Worm (Caenorhabditis elegans) whole organism, L4 larva: ENCODE measurements around the gene F17A2.13.

ENCODE experiments used
- F26F4.8 ChIP-seq: fragments of 200-800 bp; sonication (Bioruptor generic); conservative IDR thresholded peaks from 2 replicates; pipeline ENCODE4 v1.3.6; 2022; ENCODE audit warnings: missing genetic modification characterization, missing compliant biosample characterization
- R02D3.7 ChIP-seq: fragments of 150-350 bp; sonication (generic microtip); optimal IDR thresholded peaks from 3 replicates; lab custom pipeline; 2014; ENCODE audit warnings: missing biosample characterization, missing genetic modification characterization
- T20F7.1 ChIP-seq: fragments of 200-800 bp; sonication (Bioruptor generic); optimal IDR thresholded peaks from 2 replicates; lab custom pipeline; 2018; ENCODE audit warnings: mild to moderate bottlenecking, missing genetic modification characterization, missing compliant biosample characterization
- ceh-28 ChIP-seq: fragments of 150-350 bp; optimal IDR thresholded peaks from 2 replicates; lab custom pipeline; 2014; ENCODE audit warnings: missing biosample characterization, missing genetic modification reagents, missing genetic modification characterization
- ceh-82 ChIP-seq: sonication (generic microtip); optimal IDR thresholded peaks from 2 replicates; lab custom pipeline; 2017; ENCODE audit warnings: missing biosample characterization, missing genetic modification characterization
- ces-1 ChIP-seq: fragments of 150-350 bp; sonication (generic microtip); optimal IDR thresholded peaks from 4 replicates; lab custom pipeline; 2014; ENCODE audit warnings: missing biosample characterization, missing genetic modification reagents, missing genetic modification characterization
- cey-2 ChIP-seq: sonication (generic microtip); optimal IDR thresholded peaks from 3 replicates; lab custom pipeline; 2017; ENCODE audit warnings: missing genetic modification characterization, mild to moderate bottlenecking, missing compliant biosample characterization, antibody characterized with exemption, borderline replicate concordance; ENCODE audit not compliant: insufficient read depth
- dmd-6 ChIP-seq: fragments of 200-800 bp; sonication (Bioruptor generic); IDR thresholded peaks from 2 replicates; pipeline ENCODE4 v1.3.6; 2022; ENCODE audit warnings: missing genetic modification reagents, missing genetic modification characterization, missing compliant biosample characterization
- dpl-1 ChIP-seq: fragments of 150-350 bp; optimal IDR thresholded peaks from 2 replicates; lab custom pipeline; 2014; ENCODE audit warnings: missing biosample characterization, missing genetic modification reagents, missing genetic modification characterization
- mxl-2 ChIP-seq: fragments of 200-800 bp; sonication (Bioruptor generic); conservative IDR thresholded peaks from 2 replicates; pipeline ENCODE4 v1.3.6; 2022; ENCODE audit warnings: missing genetic modification reagents, missing genetic modification characterization, missing compliant biosample characterization
- mxl-3 ChIP-seq: fragments of 200-800 bp; sonication (Bioruptor generic); optimal IDR thresholded peaks from 2 replicates; lab custom pipeline; 2018; ENCODE audit warnings: mild to moderate bottlenecking, missing genetic modification characterization, missing compliant biosample characterization
- nhr-11 ChIP-seq: fragments of 150-350 bp; optimal IDR thresholded peaks from 2 replicates; lab custom pipeline; 2014; ENCODE audit warnings: missing biosample characterization, missing genetic modification characterization
- unc-39 ChIP-seq: sonication (generic microtip); optimal IDR thresholded peaks from 2 replicates; lab custom pipeline; 2017; ENCODE audit warnings: missing biosample characterization, missing genetic modification characterization
- zip-11 ChIP-seq: fragments of 200-800 bp; sonication (Bioruptor generic); IDR thresholded peaks from 2 replicates; pipeline ENCODE4 v1.3.6; 2022; ENCODE audit warnings: missing genetic modification characterization, missing compliant biosample characterization

DNA sequence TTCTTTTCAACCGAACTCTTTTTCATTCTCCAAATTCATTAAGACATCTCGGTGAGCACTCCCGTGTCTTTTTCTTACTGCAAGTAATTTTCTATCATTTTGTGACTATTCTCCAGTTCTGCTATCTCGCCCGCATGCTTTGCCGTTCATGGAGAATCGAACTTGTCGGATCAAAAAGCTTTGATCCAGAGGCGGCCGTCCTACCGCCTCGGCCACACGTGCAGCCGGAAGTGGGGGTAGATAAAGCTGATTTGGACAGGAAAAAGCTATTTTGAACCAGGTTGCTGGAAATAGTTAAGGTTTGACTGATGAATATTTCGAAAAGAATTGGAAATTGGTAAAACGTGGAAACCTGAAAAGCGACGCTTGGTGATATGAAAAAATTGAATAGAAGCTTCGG, 17.2 kb upstream of the F17A2.13 start:
- no peak for TF ChIP-seq ceh-82 (tag; lab: Kevin White, UChicago)
- TF ChIP-seq F26F4.8 (GFP tag; lab: Robert Waterston, UW) = no peak
- no peak for TF ChIP-seq ceh-28 (tag; lab: Kevin White, UChicago)
- TF ChIP-seq mxl-2 (GFP tag; lab: Robert Waterston, UW) = no peak
- no peak for TF ChIP-seq ces-1
- TF ChIP-seq T20F7.1 (GFP tag; lab: Kevin White, UChicago) = no peak
- TF ChIP-seq zip-11 (GFP tag; lab: Robert Waterston, UW) = no peak
- no peak for TF ChIP-seq nhr-11 (tag; lab: Kevin White, UChicago)
- TF ChIP-seq dpl-1 (GFP tag; lab: Kevin White, UChicago) = no peak
- TF ChIP-seq cey-2 (tag; lab: Kevin White, UChicago) = no peak
- no peak for TF ChIP-seq R02D3.7
- TF ChIP-seq dmd-6 (GFP tag; lab: Robert Waterston, UW) = no peak
- no peak for TF ChIP-seq mxl-3
- no peak for TF ChIP-seq unc-39
